Fruit fly (Drosophila melanogaster) whole organism, embryonic: ENCODE data around the gene CG45078.
A peak's percentile ranks its signal among the peaks of the same experiment; 100 is the strongest.

Experiments
- Adf1 ChIP-seq: fragments of 200-800 bp; sonication (Bioruptor generic); IDR thresholded peaks from 2 replicates; pipeline ENCODE4 v1.3.6; 2022; ENCODE audit warnings: missing biosample characterization, missing genetic modification characterization
- CG1024 ChIP-seq: fragments of 200-800 bp; sonication (Bioruptor generic); IDR thresholded peaks from 2 replicates; pipeline ENCODE4 v1.3.6; 2022; ENCODE audit warnings: missing biosample characterization, missing genetic modification characterization
- CG14050 ChIP-seq: fragments of 200-800 bp; sonication (Bioruptor generic); IDR thresholded peaks from 3 replicates; pipeline ENCODE4 v1.3.6; 2022; ENCODE audit warnings: missing biosample characterization, missing genetic modification characterization
- CG16779 ChIP-seq: fragments of 200-800 bp; sonication (Bioruptor generic); IDR thresholded peaks from 2 replicates; pipeline ENCODE4 v1.3.6; 2022; ENCODE audit warnings: missing biosample characterization, missing genetic modification characterization
- CG17359 ChIP-seq: fragments of 200-800 bp; sonication (Bioruptor generic); optimal IDR thresholded peaks from 3 replicates; lab custom pipeline; 2018; ENCODE audit warnings: missing biosample characterization, mild to moderate bottlenecking, missing genetic modification characterization, moderate library complexity
- CG2129 ChIP-seq: fragments of 200-800 bp; sonication (Bioruptor generic); IDR thresholded peaks from 2 replicates; pipeline ENCODE4 v1.3.6; 2022; ENCODE audit warnings: missing biosample characterization, missing genetic modification characterization; ENCODE audit not compliant: partially characterized antibody
- CG2202 ChIP-seq: fragments of 200-800 bp; sonication (Bioruptor generic); optimal IDR thresholded peaks from 2 replicates; lab custom pipeline; 2018; ENCODE audit warnings: missing biosample characterization, mild to moderate bottlenecking, missing genetic modification characterization
- CG2875 ChIP-seq: fragments of 200-800 bp; sonication (Bioruptor generic); optimal IDR thresholded peaks from 2 replicates; lab custom pipeline; 2017; ENCODE audit warnings: missing biosample characterization, mild to moderate bottlenecking, missing genetic modification characterization, missing genetic modification reagents
- CG3065 ChIP-seq: fragments of 200-800 bp; sonication (Bioruptor generic); optimal IDR thresholded peaks from 2 replicates; lab custom pipeline; 2016; ENCODE audit warnings: missing biosample characterization, missing genetic modification characterization
- CG34224 ChIP-seq: fragments of 200-800 bp; sonication (Bioruptor generic); IDR thresholded peaks from 3 replicates; pipeline ENCODE4 v1.3.6; 2022; ENCODE audit warnings: missing biosample characterization, missing genetic modification characterization; ENCODE audit not compliant: partially characterized antibody
- CG3726 ChIP-seq: fragments of 200-800 bp; sonication (Bioruptor generic); IDR thresholded peaks from 3 replicates; pipeline ENCODE4, ENCODE4 v1.3.6; 2022; ENCODE audit warnings: missing biosample characterization, missing genetic modification characterization
- CG3847 ChIP-seq: fragments of 200-800 bp; sonication (Bioruptor generic); IDR thresholded peaks from 2 replicates; pipeline ENCODE4 v1.3.6; 2022; ENCODE audit warnings: missing biosample characterization, missing genetic modification characterization
- CG4282 ChIP-seq: fragments of 200-800 bp; sonication (Bioruptor generic); optimal IDR thresholded peaks from 2 replicates; lab custom pipeline; 2016; ENCODE audit warnings: missing biosample characterization, missing genetic modification characterization
- CG4820 ChIP-seq: fragments of 200-800 bp; sonication (Bioruptor generic); optimal IDR thresholded peaks from 3 replicates; lab custom pipeline; 2016; ENCODE audit warnings: missing biosample characterization, missing genetic modification characterization
- CG6654 ChIP-seq: fragments of 200-800 bp; sonication (Bioruptor generic); optimal IDR thresholded peaks from 2 replicates; lab custom pipeline; 2017; ENCODE audit warnings: missing biosample characterization, mild to moderate bottlenecking, missing genetic modification characterization
- CG7271 ChIP-seq: fragments of 200-800 bp; sonication (Bioruptor generic); optimal IDR thresholded peaks from 2 replicates; lab custom pipeline; 2018; ENCODE audit warnings: missing biosample characterization, mild to moderate bottlenecking, missing genetic modification characterization, moderate library complexity
- CG7372 ChIP-seq: fragments of 200-800 bp; sonication (Bioruptor generic); IDR thresholded peaks from 2 replicates; pipeline ENCODE4 v1.3.6; 2022; ENCODE audit warnings: missing biosample characterization, missing genetic modification characterization
- CG7745 ChIP-seq: fragments of 200-800 bp; sonication (Bioruptor generic); optimal IDR thresholded peaks from 2 replicates; lab custom pipeline; 2018; ENCODE audit warnings: missing biosample characterization, mild to moderate bottlenecking, missing genetic modification characterization, moderate library complexity
- CG8281 ChIP-seq: fragments of 200-800 bp; sonication (Bioruptor generic); optimal IDR thresholded peaks from 2 replicates; lab custom pipeline; 2018; ENCODE audit warnings: missing biosample characterization, mild to moderate bottlenecking, missing genetic modification characterization, moderate library complexity
- D ChIP-seq, 2 experiments: fragments of 200-800 bp in 1 of 2; fragments of >200 bp in 1 of 2; sonication (Bioruptor generic) in 1 of 2; optimal IDR thresholded peaks; 2 replicates in 1 of 2; 3 replicates in 1 of 2; lab custom pipeline; 2017; ENCODE audit warnings: mild to moderate bottlenecking in 1 of 2, missing biosample characterization in 1 of 2, missing genetic modification characterization in 1 of 2, missing genetic modification reagents in 1 of 2
- Dfd ChIP-seq, 2 experiments: fragments of >200 bp; optimal IDR thresholded peaks; 2 replicates each; lab custom pipeline; 2017; ENCODE audit warnings: missing biosample characterization in 2 of 2, missing genetic modification characterization in 2 of 2
- Drgx ChIP-seq: fragments of 200-800 bp; sonication (Bioruptor generic); IDR thresholded peaks from 2 replicates; pipeline ENCODE4 v1.3.6; 2022; ENCODE audit warnings: missing biosample characterization, missing genetic modification characterization
- HLH54F ChIP-seq: fragments of 200-800 bp; sonication (Bioruptor generic); optimal IDR thresholded peaks from 3 replicates; lab custom pipeline; 2016; ENCODE audit warnings: missing biosample characterization, missing genetic modification characterization
- Hsf ChIP-seq: fragments of 200-800 bp; sonication (Bioruptor generic); optimal IDR thresholded peaks from 3 replicates; lab custom pipeline; 2016; ENCODE audit warnings: missing biosample characterization, missing genetic modification characterization
- NC2β ChIP-seq: fragments of 200-800 bp; sonication (Bioruptor generic); optimal IDR thresholded peaks from 2 replicates; lab custom pipeline; 2016; ENCODE audit warnings: missing biosample characterization, missing genetic modification characterization
- PHDP ChIP-seq: fragments of 200-800 bp; sonication (Bioruptor generic); optimal IDR thresholded peaks from 3 replicates; lab custom pipeline; 2018; ENCODE audit warnings: missing biosample characterization, mild to moderate bottlenecking, missing genetic modification characterization, moderate library complexity
- Rx ChIP-seq: fragments of 200-800 bp; sonication (Bioruptor generic); IDR thresholded peaks from 2 replicates; pipeline ENCODE4 v1.3.6; 2022; ENCODE audit warnings: missing biosample characterization, missing genetic modification characterization
- ash1 ChIP-seq: fragments of 200-800 bp; sonication (Bioruptor generic); optimal IDR thresholded peaks from 2 replicates; lab custom pipeline; 2018; ENCODE audit warnings: missing biosample characterization, mild to moderate bottlenecking, missing genetic modification characterization
- az2 ChIP-seq: fragments of 200-800 bp; sonication (Bioruptor generic); optimal IDR thresholded peaks from 3 replicates; lab custom pipeline; 2016; ENCODE audit warnings: missing biosample characterization, missing genetic modification characterization
- bsh ChIP-seq, 2 experiments: fragments of 200-800 bp; sonication (Bioruptor generic); optimal IDR thresholded peaks; 2 replicates each; lab custom pipeline; 2017 to 2018; ENCODE audit warnings: mild to moderate bottlenecking in 2 of 2, missing biosample characterization in 2 of 2, missing genetic modification characterization in 2 of 2, moderate library complexity in 1 of 2
- crol ChIP-seq: fragments of 200-800 bp; sonication (Bioruptor generic); IDR thresholded peaks from 2 replicates; pipeline ENCODE4 v1.3.6; 2022; ENCODE audit warnings: missing biosample characterization, missing genetic modification characterization
- dysf ChIP-seq: fragments of 200-800 bp; sonication (Bioruptor generic); IDR thresholded peaks from 3 replicates; pipeline ENCODE4 v1.3.6; 2022; ENCODE audit warnings: missing biosample characterization, missing genetic modification characterization
- ems ChIP-seq: fragments of 200-800 bp; sonication (Bioruptor generic); optimal IDR thresholded peaks from 3 replicates; lab custom pipeline; 2016; ENCODE audit warnings: missing biosample characterization, missing genetic modification characterization
- eyg ChIP-seq: fragments of 200-800 bp; sonication (Bioruptor generic); optimal IDR thresholded peaks from 3 replicates; lab custom pipeline; 2016; ENCODE audit warnings: missing biosample characterization, missing genetic modification characterization
- fd64A ChIP-seq: fragments of 200-800 bp; sonication (Bioruptor generic); optimal IDR thresholded peaks from 3 replicates; lab custom pipeline; 2018; ENCODE audit warnings: missing biosample characterization, mild to moderate bottlenecking, missing genetic modification characterization
- gcm2 ChIP-seq: fragments of 200-800 bp; sonication (Bioruptor generic); optimal IDR thresholded peaks from 2 replicates; lab custom pipeline; 2016; ENCODE audit warnings: missing biosample characterization, missing genetic modification characterization
- gsb-n ChIP-seq: fragments of 200-800 bp; sonication (Bioruptor generic); optimal IDR thresholded peaks from 3 replicates; lab custom pipeline; 2018; ENCODE audit warnings: missing biosample characterization, mild to moderate bottlenecking, missing genetic modification characterization
- inv ChIP-seq: fragments of 200-800 bp; sonication (Bioruptor generic); IDR thresholded peaks from 2 replicates; pipeline ENCODE4 v1.3.6; 2022; ENCODE audit warnings: missing biosample characterization, missing genetic modification characterization; ENCODE audit not compliant: partially characterized antibody
- jigr1 ChIP-seq: fragments of 200-800 bp; sonication (Bioruptor generic); IDR thresholded peaks from 3 replicates; pipeline ENCODE4 v1.3.6; 2022; ENCODE audit warnings: missing biosample characterization, missing genetic modification characterization
- lab ChIP-seq: fragments of 200-800 bp; sonication (Bioruptor generic); optimal IDR thresholded peaks from 3 replicates; lab custom pipeline; 2017; ENCODE audit warnings: missing biosample characterization, missing genetic modification characterization, mild to moderate bottlenecking, moderate library complexity, missing genetic modification reagents
- mam ChIP-seq: fragments of 200-800 bp; sonication (Bioruptor generic); optimal IDR thresholded peaks from 3 replicates; lab custom pipeline; 2016; ENCODE audit warnings: missing biosample characterization, missing genetic modification characterization
- nau ChIP-seq: fragments of 200-800 bp; sonication (Bioruptor generic); optimal IDR thresholded peaks from 3 replicates; lab custom pipeline; 2017; ENCODE audit warnings: missing biosample characterization, mild to moderate bottlenecking, missing genetic modification characterization, missing genetic modification reagents
- pb ChIP-seq: fragments of 200-800 bp; sonication (Bioruptor generic); optimal IDR thresholded peaks from 3 replicates; lab custom pipeline; 2016; ENCODE audit warnings: missing biosample characterization, missing genetic modification characterization
- sens ChIP-seq: fragments of 200-800 bp; sonication (Bioruptor generic); peaks from one replicate; lab custom pipeline; 2016; ENCODE audit warnings: missing biosample characterization, missing genetic modification characterization
- ttk ChIP-seq: fragments of 200-800 bp; sonication (Bioruptor generic); IDR thresholded peaks from 2 replicates; pipeline ENCODE4 v2.1.2; 2022; ENCODE audit warnings: missing biosample characterization, missing genetic modification characterization
- tx ChIP-seq: fragments of 200-800 bp; sonication (Bioruptor generic); optimal IDR thresholded peaks from 2 replicates; lab custom pipeline; 2016; ENCODE audit warnings: missing biosample characterization, missing genetic modification characterization
- usp ChIP-seq: fragments of >200 bp; optimal IDR thresholded peaks from 2 replicates; lab custom pipeline; 2017; ENCODE audit warnings: missing biosample characterization, missing genetic modification characterization
- vnd ChIP-seq: fragments of 200-800 bp; sonication (Bioruptor generic); IDR thresholded peaks from 3 replicates; pipeline ENCODE4 v1.3.6; 2022; ENCODE audit warnings: missing biosample characterization, missing genetic modification characterization; ENCODE audit not compliant: partially characterized antibody

Gene CG45078

DNA sequence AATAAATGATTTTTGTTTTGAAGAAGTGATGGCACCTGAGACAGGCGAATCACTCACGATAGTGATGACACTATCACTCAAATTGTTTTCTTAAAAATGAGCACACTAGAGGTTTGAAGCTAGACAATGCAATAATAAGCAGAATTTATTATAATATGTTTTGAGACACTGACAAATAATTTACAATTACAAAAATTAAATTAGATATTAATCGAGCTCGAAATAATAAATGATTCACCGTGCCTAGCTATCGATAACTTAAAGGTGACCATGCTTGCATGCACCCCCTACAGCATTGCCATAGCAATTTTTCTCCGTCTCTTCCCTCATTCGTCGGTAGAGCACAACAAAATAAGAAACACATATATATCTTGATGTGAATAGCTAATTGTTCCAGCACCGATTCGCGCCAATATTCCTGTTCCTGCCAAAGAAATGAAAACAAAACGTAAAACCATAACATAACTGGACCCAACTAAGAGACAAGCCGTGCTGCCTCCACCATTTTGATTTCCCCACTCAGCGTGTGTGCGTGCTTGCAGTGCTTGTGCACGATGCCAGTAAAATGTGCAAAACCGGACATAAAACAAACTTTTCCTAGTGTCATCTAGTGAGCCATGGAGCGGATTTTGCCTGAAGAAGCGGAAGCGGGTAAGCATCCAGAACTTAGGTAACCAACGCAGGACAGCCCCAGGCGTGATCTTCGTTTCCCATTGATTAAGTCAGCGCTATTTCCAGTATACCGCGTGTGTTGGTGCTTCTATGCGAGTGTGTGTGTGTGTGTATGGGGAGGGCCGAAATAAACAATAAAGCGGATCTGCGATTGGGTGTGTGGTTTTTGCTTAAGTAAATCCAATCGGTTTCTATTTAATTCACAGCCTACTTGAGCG lies 16.0 kb downstream of the CG45078 start, which contains the start of the genes MED7 and Cap-H2:
Gene MED7, minus strand, starts transcription at position 67 of the 890 bp plus-strand sequence.
Gene Cap-H2, plus strand, starts transcription at position 345 of the 890 bp plus-strand sequence.
- 0 out of 2 replicates have a peak, but pooled peaks have one; percentile 59 for TF ChIP-seq CG16779
- no peak for TF ChIP-seq CG3726 (GFP tag; lab: Robert Waterston, UW)
- no peak for TF ChIP-seq CG8281 (tag; lab: Kevin White, UChicago)
- peak; percentile 84 for TF ChIP-seq dysf
- TF ChIP-seq eyg (GFP tag; lab: Kevin White, UChicago), result no peak
- peak; percentile 69 for TF ChIP-seq gcm2 (GFP tag; lab: Kevin White, UChicago)
- peak; percentile 99 for TF ChIP-seq vnd (GFP tag; lab: Robert Waterston, UW)
- peak; percentile 87 for TF ChIP-seq Hsf (GFP tag; lab: Kevin White, UChicago)
- TF ChIP-seq nau, result no peak
- TF ChIP-seq Dfd (GFP tag; optimal IDR thresholded peaks at IDR 0.05; lab: Kevin White, UChicago), result no peak
- TF ChIP-seq crol, result no peak
- TF ChIP-seq CG4820 (GFP tag; lab: Kevin White, UChicago), result peak; percentile 73
- TF ChIP-seq HLH54F (GFP tag; lab: Kevin White, UChicago), result peak; percentile 84
- peak; percentile 99 for TF ChIP-seq CG2129 (GFP tag; lab: Robert Waterston, UW)
- peak; percentile 61 for TF ChIP-seq Adf1
- no peak for TF ChIP-seq CG17359 (tag; lab: Kevin White, UChicago)
- peak; percentile 98 for TF ChIP-seq inv (GFP tag; lab: Robert Waterston, UW)
- peak; percentile 25 for TF ChIP-seq D (optimal IDR thresholded peaks at IDR 0.05; lab: Kevin White, UChicago)
- peak; percentile 60 for TF ChIP-seq D (GFP tag; optimal IDR thresholded peaks at IDR 0.05; lab: Kevin White, UChicago)
- no peak for TF ChIP-seq CG2875 (GFP tag; lab: Kevin White, UChicago)
- TF ChIP-seq jigr1, result no peak; the same call in 2 of the 3 replicates
- peak; percentile 75 for TF ChIP-seq gsb-n (tag; lab: Kevin White, UChicago)
- peak; percentile 98 for TF ChIP-seq CG34224 (GFP tag; lab: Robert Waterston, UW)
- peak; percentile 64 for TF ChIP-seq Rx (GFP tag; lab: Robert Waterston, UW)
- peak; percentile 50 for TF ChIP-seq pb (GFP tag; lab: Kevin White, UChicago)
- TF ChIP-seq CG7745 (tag; lab: Kevin White, UChicago), result no peak
- TF ChIP-seq ems, result peak; percentile 78
- TF ChIP-seq ash1 (GFP tag; lab: Kevin White, UChicago), result peak; percentile 50
- peak; percentile 73 for TF ChIP-seq CG7372 (GFP tag; lab: Robert Waterston, UW)
- peak in 1 of 2 experiments; percentile 76 for TF ChIP-seq bsh (GFP tag; optimal IDR thresholded peaks at IDR 0.05; lab: Kevin White, UChicago)
- peak; percentile 63 for TF ChIP-seq tx (GFP tag; lab: Kevin White, UChicago)
- TF ChIP-seq usp (GFP tag; lab: Kevin White, UChicago), result no peak
- peak; percentile 38 for TF ChIP-seq CG7271
- TF ChIP-seq ttk (GFP tag; lab: Robert Waterston, UW), result peak; percentile 88
- peak; percentile 64 for TF ChIP-seq CG14050
- TF ChIP-seq Drgx (GFP tag; lab: Robert Waterston, UW), result no peak
- TF ChIP-seq CG3065 (GFP tag; lab: Kevin White, UChicago), result peak; percentile 48
- peak; percentile 77 for TF ChIP-seq NC2β
- peak; percentile 82 for TF ChIP-seq az2 (GFP tag; lab: Kevin White, UChicago)
- TF ChIP-seq PHDP (tag; lab: Kevin White, UChicago), result peak; percentile 79
- no peak for TF ChIP-seq lab (GFP tag; lab: Kevin White, UChicago)
- peak; percentile 4 for TF ChIP-seq CG4282 (GFP tag; lab: Kevin White, UChicago)
- TF ChIP-seq sens (GFP tag; lab: Kevin White, UChicago), result peak; percentile 97
- TF ChIP-seq mam (GFP tag; lab: Kevin White, UChicago), result peak; percentile 85
- TF ChIP-seq CG1024 (GFP tag; lab: Robert Waterston, UW), result 0 out of 2 replicates have a peak, but pooled peaks have one; percentile 42
- no peak for TF ChIP-seq fd64A (GFP tag; lab: Kevin White, UChicago)
- peak; percentile 92 for TF ChIP-seq CG3847 (GFP tag; lab: Robert Waterston, UW)
- TF ChIP-seq CG2202 (tag; lab: Kevin White, UChicago), result no peak
- TF ChIP-seq CG6654 (GFP tag; lab: Kevin White, UChicago), result peak; percentile 7
